Fruit fly (Drosophila melanogaster): ENCODE measurements around the gene tefu.

Gene tefu

dm6 chr3R:15208712-15209499, 33.1 kb downstream of the tefu start, which contains the start of the genes Spn88Eb and Mau2 (continued):
- TF ChIP-seq CG33213 (GFP tag; optimal IDR thresholded peaks at IDR 0.05) (no peak), ems (GFP tag; optimal IDR thresholded peaks at IDR 0.05) (peak; percentile 61), CG6272 (GFP tag; IDR thresholded peaks at IDR 0.05) (peak; percentile 75), bbx (GFP tag; IDR thresholded peaks at IDR 0.05; ENCODE audit: partially characterized antibody) (peak; percentile 59; the same call in 1 of the 2 replicates), CG2120 (GFP tag; optimal IDR thresholded peaks at IDR 0.05) (peak; percentile 81), CG7357 (GFP tag; IDR thresholded peaks at IDR 0.05) (no peak), CG3847 (GFP tag; IDR thresholded peaks at IDR 0.05) (peak; percentile 91), salm (tag; optimal IDR thresholded peaks at IDR 0.05) (no peak), sc (optimal IDR thresholded peaks at IDR 0.05) (no peak), sc (GFP tag; optimal IDR thresholded peaks at IDR 0.05) (no peak), Mad (GFP tag; optimal IDR thresholded peaks at IDR 0.05) (peak; percentile 48), Gug (GFP tag; IDR thresholded peaks at IDR 0.05) (peak; percentile 88), CG13624 (GFP tag; optimal IDR thresholded peaks at IDR 0.05) (peak; percentile 30), CG18599 (GFP tag; optimal IDR thresholded peaks at IDR 0.05) (peak; percentile 72), stc (GFP tag; IDR thresholded peaks at IDR 0.05) (peak; percentile 56; the same call in 1 of the 2 replicates), NC2β (GFP tag; optimal IDR thresholded peaks at IDR 0.05) (peak; percentile 44), CG16815 (GFP tag; optimal IDR thresholded peaks at IDR 0.05) (peak; percentile 42), CG2678 (tag; optimal IDR thresholded peaks at IDR 0.05) (no peak), Antp (GFP tag; optimal IDR thresholded peaks at IDR 0.05) (peak; percentile 75), Sry-δ (GFP tag; optimal IDR thresholded peaks at IDR 0.05) (peak; percentile 90), Poxn (GFP tag; IDR thresholded peaks at IDR 0.05) (no peak), Hsf (GFP tag; optimal IDR thresholded peaks at IDR 0.05) (peak; percentile 49), kay (GFP tag; optimal IDR thresholded peaks at IDR 0.05) (peak; percentile 60), ttk (GFP tag; IDR thresholded peaks at IDR 0.05) (peak; percentile 68), Mrtf (GFP tag; IDR thresholded peaks at IDR 0.05) (peak; percentile 69; the same call in 2 of the 3 replicates), Ptx1 (GFP tag; IDR thresholded peaks at IDR 0.05) (peak; percentile 82), CG14050 (GFP tag; IDR thresholded peaks at IDR 0.05) (peak; percentile 34; the same call in 2 of the 3 replicates), ci (GFP tag; IDR thresholded peaks at IDR 0.05) (peak; percentile 73), Spps (tag; optimal IDR thresholded peaks at IDR 0.05) (no peak), gfzf (GFP tag; optimal IDR thresholded peaks at IDR 0.05) (peak; percentile 28), Meics (GFP tag; optimal IDR thresholded peaks at IDR 0.05) (peak; percentile 64), sug (tag; optimal IDR thresholded peaks at IDR 0.05) (peak; percentile 80), CG11456 (GFP tag; IDR thresholded peaks at IDR 0.05) (peak; percentile 89), CG9609 (GFP tag; optimal IDR thresholded peaks at IDR 0.05) (peak; percentile 62), HmgZ (tag; optimal IDR thresholded peaks at IDR 0.05) (peak; percentile 58), chm (GFP tag; IDR thresholded peaks at IDR 0.05) (peak; percentile 52; the same call in 1 of the 2 replicates), Sin3A (optimal IDR thresholded peaks at IDR 0.05) (peak; percentile 61), CG10209 (GFP tag; optimal IDR thresholded peaks at IDR 0.05) (peak; percentile 40), scrt (GFP tag; optimal IDR thresholded peaks at IDR 0.05) (no peak), ranshi (GFP tag; IDR thresholded peaks at IDR 0.05) (peak; percentile 66), CG3163 (GFP tag; optimal IDR thresholded peaks at IDR 0.05) (peak; percentile 43), pho (GFP tag; optimal IDR thresholded peaks at IDR 0.05) (peak; percentile 63), aop (GFP tag; IDR thresholded peaks at IDR 0.05) (no peak), Ets97D (GFP tag; optimal IDR thresholded peaks at IDR 0.05) (peak; percentile 39), danr (GFP tag; IDR thresholded peaks at IDR 0.05) (no peak), CG14441 (GFP tag; IDR thresholded peaks at IDR 0.05) (peak; percentile 70), vfl (GFP tag; optimal IDR thresholded peaks at IDR 0.05) (peak; percentile 45), Rx (GFP tag; IDR thresholded peaks at IDR 0.05) (peak; percentile 67), hbn (GFP tag; IDR thresholded peaks at IDR 0.05; ENCODE audit: partially characterized antibody) (peak; percentile 68), CG9437 (GFP tag; optimal IDR thresholded peaks at IDR 0.05) (peak; percentile 38), bowl (GFP tag; IDR thresholded peaks at IDR 0.05) (no peak)

Measured in whole organism, embryonic.